Fruit fly (Drosophila melanogaster) ovary, adult (tissue): ENCODE results near the gene Gycalpha99B.

ENCODE experiments used
- CG17801 ChIP-seq: fragments of 200-800 bp; optimal IDR thresholded peaks from 2 replicates; lab custom pipeline; 2019; ENCODE audit warnings: missing biosample characterization, mild to moderate bottlenecking, missing genetic modification characterization, moderate library complexity; ENCODE audit not compliant: partially characterized antibody

Gycalpha99B gene

DNA sequence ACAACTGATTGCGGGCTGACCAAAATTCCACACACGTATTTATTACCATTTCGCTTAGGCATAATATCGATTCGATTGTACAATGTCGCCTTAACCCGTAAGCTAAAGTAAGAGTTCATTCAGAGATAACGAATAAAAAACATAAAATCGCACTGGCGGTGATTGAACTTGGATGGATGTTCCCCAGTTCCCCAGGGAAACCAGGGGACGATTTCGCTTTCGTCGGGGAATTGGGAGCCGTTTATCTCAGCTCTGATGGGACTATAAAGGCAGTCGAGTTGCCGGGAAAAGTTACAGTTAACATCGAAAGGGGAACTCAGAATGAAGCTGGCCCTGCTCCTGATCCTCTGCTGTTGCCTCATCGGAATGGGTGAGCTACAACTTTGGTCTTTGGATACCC lies 39.9 kb downstream of the Gycalpha99B start, which contains the start of gene CG34296:
Gene CG34296, plus strand, starts transcription at position 301 of the 400 bp plus-strand sequence.
- no peak for TF ChIP-seq CG17801 (GFP tag; lab: Kevin White, UChicago)

DNA sequence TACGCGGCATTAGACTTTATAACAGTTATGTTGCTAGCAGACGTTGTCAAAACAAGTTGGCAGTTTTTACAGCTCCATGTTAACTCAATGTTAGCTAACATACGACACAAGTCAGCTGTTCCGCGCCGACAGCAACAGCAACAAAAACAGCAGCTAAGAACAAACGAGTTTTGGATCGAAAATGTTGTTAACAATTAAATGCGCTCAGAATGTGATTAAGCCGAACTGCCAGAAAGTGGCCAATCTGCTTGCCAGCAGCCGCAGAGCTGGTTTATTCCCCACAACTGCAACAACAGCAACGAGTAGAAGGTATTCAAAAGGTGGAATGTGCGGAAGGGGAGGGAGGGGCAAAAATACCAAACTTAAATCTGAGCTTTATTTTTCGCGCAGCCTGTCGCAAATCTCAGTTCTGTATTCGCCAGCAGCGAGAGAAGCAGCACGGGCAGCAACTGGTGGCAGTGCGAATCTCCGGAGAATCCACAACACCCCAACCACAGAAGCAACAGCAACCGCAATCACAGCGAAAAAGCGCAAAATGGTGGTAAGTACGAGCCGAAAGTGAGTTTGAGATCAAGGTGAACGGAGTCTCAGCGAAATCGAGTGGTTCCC lies 40.8 kb downstream of the Gycalpha99B start, which contains the start of gene Pcd:
Gene Pcd, plus strand, starts transcription at position 116 of the 609 bp plus-strand sequence.
- peak; percentile 44 for TF ChIP-seq CG17801 (GFP tag; lab: Kevin White, UChicago)

DNA sequence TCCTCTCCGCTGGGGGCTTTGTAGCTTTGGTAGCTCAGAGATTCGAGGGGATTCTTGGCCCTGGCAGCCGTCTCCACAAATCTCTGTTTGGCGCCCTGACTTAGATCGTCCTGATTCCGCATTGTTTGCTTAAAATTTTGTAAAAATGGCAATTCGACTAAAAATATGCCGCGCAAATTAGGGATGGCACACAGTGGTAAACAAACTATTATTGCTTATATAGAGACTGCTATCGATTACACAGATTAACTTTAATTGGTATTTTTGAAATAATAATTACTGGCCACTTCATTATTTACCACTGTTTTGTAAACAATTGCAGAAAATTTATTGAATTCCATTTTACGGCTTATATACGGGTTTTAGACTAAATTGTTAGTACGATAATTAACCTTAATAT lies 42.4 kb downstream of the Gycalpha99B start, which contains the start of the genes Naa40 and CG18731:
Gene Naa40, minus strand, starts transcription at position 206 of the 400 bp plus-strand sequence.
Gene CG18731, plus strand, starts transcription at position 283 of the 400 bp plus-strand sequence.
- TF ChIP-seq CG17801 (GFP tag; lab: Kevin White, UChicago): no peak

DNA sequence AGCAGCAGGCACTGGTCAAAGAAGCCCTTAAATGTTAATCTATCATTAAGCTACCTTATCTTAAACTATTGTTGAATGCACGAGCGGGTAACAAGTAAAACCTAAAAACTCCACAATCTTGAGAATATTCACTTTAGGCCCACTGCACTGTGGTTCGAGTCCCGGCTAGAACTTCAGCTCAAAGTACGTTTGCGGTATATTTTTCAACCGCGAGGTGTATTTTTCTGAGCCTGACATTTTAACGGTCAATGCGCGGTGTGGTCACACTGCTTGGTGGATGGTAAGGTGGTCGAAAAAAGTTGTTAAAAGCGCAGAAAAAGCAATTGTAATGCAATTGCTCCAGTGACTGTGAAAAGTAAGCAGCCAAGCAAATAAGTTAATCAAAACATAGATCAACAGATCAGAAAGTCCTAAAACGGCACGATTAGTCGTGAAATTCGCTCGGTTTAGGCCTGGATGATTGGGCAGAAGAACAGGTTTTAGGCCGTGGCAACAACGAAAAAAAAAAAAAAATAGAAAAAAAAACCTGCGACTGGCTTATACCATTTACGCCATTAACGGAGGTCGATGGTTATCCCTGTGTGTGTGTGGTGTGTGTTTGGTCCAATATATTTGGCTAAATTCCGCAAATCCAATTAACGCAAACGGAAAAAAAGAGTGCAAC lies 43.4 kb downstream of the Gycalpha99B start, which contains the start of gene Kul:
Gene Kul, plus strand, starts transcription at position 254 of the 664 bp plus-strand sequence.
- peak; percentile 5 for TF ChIP-seq CG17801 (GFP tag; lab: Kevin White, UChicago)

DNA sequence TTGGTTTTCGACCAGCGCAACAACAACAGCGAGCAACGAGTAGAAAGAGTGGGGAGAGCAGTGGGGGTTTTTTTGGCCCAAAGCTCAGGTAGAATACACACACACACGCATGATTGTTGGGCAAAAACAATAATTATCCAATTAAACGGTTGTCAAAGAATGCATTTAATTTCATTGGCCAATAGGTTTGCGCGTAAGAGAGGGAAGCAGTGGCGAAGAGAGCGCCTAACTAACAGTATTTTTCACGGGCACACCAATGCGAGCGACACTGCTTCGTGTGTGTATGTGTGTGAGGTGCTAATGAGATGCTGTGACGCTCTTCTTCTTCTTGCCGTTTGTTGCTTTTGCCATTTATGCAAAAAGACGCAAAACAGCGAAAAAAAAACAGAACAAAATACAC lies 44.0 kb downstream of the Gycalpha99B start:
- no peak for TF ChIP-seq CG17801 (GFP tag; lab: Kevin White, UChicago)
